Fruit fly (Drosophila melanogaster) whole organism, embryonic: Measurements from ENCODE around the gene CG43245.
A peak's percentile ranks its signal among the peaks of the same experiment; 100 is the strongest.

Source experiments
- Abd-B ChIP-seq: fragments of 200-800 bp; sonication (Bioruptor generic); optimal IDR thresholded peaks from 2 replicates; lab custom pipeline; 2018; ENCODE audit warnings: missing biosample characterization, mild to moderate bottlenecking, missing genetic modification characterization, moderate library complexity
- Aef1 ChIP-seq: fragments of 200-800 bp; sonication (Bioruptor generic); IDR thresholded peaks from 3 replicates; pipeline ENCODE4 v1.3.6; 2022; ENCODE audit warnings: missing biosample characterization, missing genetic modification characterization
- Asciz ChIP-seq: fragments of 200-800 bp; sonication (Bioruptor generic); optimal IDR thresholded peaks from 2 replicates; lab custom pipeline; 2017; ENCODE audit warnings: missing biosample characterization, mild to moderate bottlenecking, missing genetic modification characterization, missing genetic modification reagents
- CG10209 ChIP-seq: fragments of 200-800 bp; sonication (Bioruptor generic); optimal IDR thresholded peaks from 3 replicates; lab custom pipeline; 2017; ENCODE audit warnings: missing biosample characterization, mild to moderate bottlenecking, missing genetic modification characterization, missing genetic modification reagents
- CG10543 ChIP-seq: fragments of 200-800 bp; sonication (Bioruptor generic); optimal IDR thresholded peaks from 3 replicates; lab custom pipeline; 2017; ENCODE audit warnings: missing biosample characterization, mild to moderate bottlenecking, missing genetic modification characterization, moderate library complexity
- CG12071 ChIP-seq: fragments of 200-800 bp; sonication (Bioruptor generic); optimal IDR thresholded peaks from 3 replicates; lab custom pipeline; 2018; ENCODE audit warnings: missing biosample characterization, mild to moderate bottlenecking, missing genetic modification characterization
- CG15269 ChIP-seq: fragments of 200-800 bp; sonication (Bioruptor generic); optimal IDR thresholded peaks from 2 replicates; lab custom pipeline; 2018; ENCODE audit warnings: missing biosample characterization, mild to moderate bottlenecking, missing genetic modification characterization, moderate library complexity
- CG1647 ChIP-seq: fragments of 200-800 bp; sonication (Bioruptor generic); optimal IDR thresholded peaks from 3 replicates; lab custom pipeline; 2016; ENCODE audit warnings: missing biosample characterization, missing genetic modification characterization
- CG16779 ChIP-seq: fragments of 200-800 bp; sonication (Bioruptor generic); IDR thresholded peaks from 2 replicates; pipeline ENCODE4 v1.3.6; 2022; ENCODE audit warnings: missing biosample characterization, missing genetic modification characterization
- CG30403 ChIP-seq: fragments of 200-800 bp; sonication (Bioruptor generic); optimal IDR thresholded peaks from 3 replicates; lab custom pipeline; 2016; ENCODE audit warnings: missing biosample characterization, missing genetic modification characterization
- CG31224 ChIP-seq: fragments of 200-800 bp; sonication (Bioruptor generic); IDR thresholded peaks from 2 replicates; pipeline ENCODE4 v1.3.6; 2022; ENCODE audit warnings: missing biosample characterization, missing genetic modification characterization
- CG32532 ChIP-seq: fragments of 200-800 bp; sonication (Bioruptor generic); IDR thresholded peaks from 2 replicates; pipeline ENCODE4 v1.3.6; 2022; ENCODE audit warnings: missing biosample characterization, missing genetic modification characterization
- CG32767 ChIP-seq: fragments of 200-800 bp; sonication (Bioruptor generic); IDR thresholded peaks from 2 replicates; pipeline ENCODE4 v1.3.6; 2022; ENCODE audit warnings: missing biosample characterization, missing genetic modification characterization
- CG3407 ChIP-seq: fragments of 200-800 bp; sonication (Bioruptor generic); optimal IDR thresholded peaks from 2 replicates; lab custom pipeline; 2018; ENCODE audit warnings: missing biosample characterization, mild to moderate bottlenecking, missing genetic modification characterization
- CG34224 ChIP-seq: fragments of 200-800 bp; sonication (Bioruptor generic); IDR thresholded peaks from 3 replicates; pipeline ENCODE4 v1.3.6; 2022; ENCODE audit warnings: missing biosample characterization, missing genetic modification characterization; ENCODE audit not compliant: partially characterized antibody
- CG3726 ChIP-seq: fragments of 200-800 bp; sonication (Bioruptor generic); IDR thresholded peaks from 3 replicates; pipeline ENCODE4, ENCODE4 v1.3.6; 2022; ENCODE audit warnings: missing biosample characterization, missing genetic modification characterization
- CG4424 ChIP-seq: fragments of 200-800 bp; sonication (Bioruptor generic); optimal IDR thresholded peaks from 3 replicates; lab custom pipeline; 2016; ENCODE audit warnings: missing biosample characterization, missing genetic modification characterization
- CG4707 ChIP-seq: fragments of 200-800 bp; sonication (Bioruptor generic); optimal IDR thresholded peaks from 2 replicates; lab custom pipeline; 2018; ENCODE audit warnings: missing biosample characterization, mild to moderate bottlenecking, missing genetic modification characterization, moderate library complexity
- CG6689 ChIP-seq: fragments of 200-800 bp; sonication (Bioruptor generic); IDR thresholded peaks from 2 replicates; pipeline ENCODE4 v1.3.6; 2022; ENCODE audit warnings: missing biosample characterization, missing genetic modification characterization
- CG6854 ChIP-seq: fragments of 200-800 bp; sonication (Bioruptor generic); optimal IDR thresholded peaks from 3 replicates; lab custom pipeline; 2017; ENCODE audit warnings: missing biosample characterization, mild to moderate bottlenecking, missing genetic modification characterization
- CG7556 ChIP-seq: fragments of 200-800 bp; sonication (Bioruptor generic); optimal IDR thresholded peaks from 2 replicates; lab custom pipeline; 2017; ENCODE audit warnings: missing biosample characterization, mild to moderate bottlenecking, missing genetic modification characterization
- CG8944 ChIP-seq: fragments of 200-800 bp; sonication (Bioruptor generic); optimal IDR thresholded peaks from 3 replicates; lab custom pipeline; 2016; ENCODE audit warnings: missing biosample characterization, missing genetic modification characterization
- D19B ChIP-seq: fragments of 200-800 bp; sonication (Bioruptor generic); optimal IDR thresholded peaks from 2 replicates; lab custom pipeline; 2017; ENCODE audit warnings: missing biosample characterization, mild to moderate bottlenecking, missing genetic modification characterization
- Dbx ChIP-seq: fragments of 200-800 bp; sonication (Bioruptor generic); IDR thresholded peaks from 3 replicates; pipeline ENCODE4 v1.3.6; 2022; ENCODE audit warnings: missing biosample characterization, missing genetic modification characterization
- Ets65A ChIP-seq: fragments of 200-800 bp; sonication (Bioruptor generic); peaks from one replicate; lab custom pipeline; 2016; ENCODE audit warnings: missing biosample characterization, missing genetic modification characterization
- Fer1 ChIP-seq: fragments of 200-800 bp; sonication (Bioruptor generic); optimal IDR thresholded peaks from 2 replicates; lab custom pipeline; 2017; ENCODE audit warnings: missing biosample characterization, mild to moderate bottlenecking, missing genetic modification characterization
- Fer3 ChIP-seq: fragments of 200-800 bp; sonication (Bioruptor generic); optimal IDR thresholded peaks from 2 replicates; lab custom pipeline; 2018; ENCODE audit warnings: missing biosample characterization, mild to moderate bottlenecking, missing genetic modification characterization, moderate library complexity
- GATAe ChIP-seq: fragments of 200-800 bp; sonication (Bioruptor generic); conservative IDR thresholded peaks from 2 replicates; pipeline ENCODE4 v1.3.6; 2022; ENCODE audit warnings: missing biosample characterization, missing genetic modification characterization
- Hand ChIP-seq: fragments of 200-800 bp; sonication (Bioruptor generic); optimal IDR thresholded peaks from 2 replicates; lab custom pipeline; 2017; ENCODE audit warnings: mild to moderate bottlenecking, missing biosample characterization, missing genetic modification reagents, missing genetic modification characterization
- Hr78 ChIP-seq, 2 experiments: fragments of 200-800 bp in 1 of 2; fragments of >200 bp in 1 of 2; sonication (Bioruptor generic) in 1 of 2; optimal IDR thresholded peaks; 2 replicates each; lab custom pipeline; 2017 to 2019; ENCODE audit warnings: missing biosample characterization in 2 of 2, missing genetic modification characterization in 2 of 2, mild to moderate bottlenecking in 1 of 2, moderate library complexity in 1 of 2
- Med ChIP-seq: fragments of 200-800 bp; sonication (Bioruptor generic); peaks from one replicate; lab custom pipeline; 2016; ENCODE audit warnings: missing biosample characterization, missing genetic modification characterization, mild to moderate bottlenecking, inconsistent platforms, moderate library complexity
- Meics ChIP-seq: fragments of 200-800 bp; sonication (Bioruptor generic); optimal IDR thresholded peaks from 2 replicates; lab custom pipeline; 2017; ENCODE audit warnings: missing biosample characterization, mild to moderate bottlenecking, missing genetic modification characterization
- Rfx ChIP-seq: fragments of 200-800 bp; sonication (Bioruptor generic); IDR thresholded peaks from 2 replicates; pipeline ENCODE4 v1.3.6; 2022; ENCODE audit warnings: missing biosample characterization, missing genetic modification characterization
- Sox102F ChIP-seq: fragments of 200-800 bp; sonication (Bioruptor generic); optimal IDR thresholded peaks from 2 replicates; lab custom pipeline; 2018; ENCODE audit warnings: missing biosample characterization, mild to moderate bottlenecking, missing genetic modification characterization, moderate library complexity
- Sry-β ChIP-seq: fragments of 200-800 bp; sonication (Bioruptor generic); optimal IDR thresholded peaks from 2 replicates; lab custom pipeline; 2018; ENCODE audit warnings: missing biosample characterization, mild to moderate bottlenecking, missing genetic modification characterization, moderate library complexity
- Xbp1 ChIP-seq: fragments of 200-800 bp; sonication (Bioruptor generic); optimal IDR thresholded peaks from 3 replicates; lab custom pipeline; 2016; ENCODE audit warnings: missing biosample characterization, mild to moderate bottlenecking, missing genetic modification characterization
- chinmo ChIP-seq: fragments of 200-800 bp; sonication (Bioruptor generic); IDR thresholded peaks from 4 replicates; pipeline ENCODE4 v1.3.6; 2022; ENCODE audit warnings: missing biosample characterization, missing genetic modification characterization; ENCODE audit not compliant: partially characterized antibody
- gem ChIP-seq: fragments of 200-800 bp; sonication (Bioruptor generic); optimal IDR thresholded peaks from 2 replicates; lab custom pipeline; 2019; ENCODE audit warnings: missing biosample characterization, mild to moderate bottlenecking, missing genetic modification characterization, moderate library complexity
- gsb ChIP-seq: fragments of 200-800 bp; sonication (Bioruptor generic); IDR thresholded peaks from 2 replicates; pipeline ENCODE4 v1.3.6; 2022; ENCODE audit warnings: missing biosample characterization, missing genetic modification characterization
- hkb ChIP-seq, 2 experiments: fragments of 200-800 bp in 1 of 2; fragments of >200 bp in 1 of 2; sonication (Bioruptor generic) in 1 of 2; IDR thresholded peaks in 1 of 2; optimal IDR thresholded peaks in 1 of 2; 2 replicates each; pipeline versions ENCODE4 v1.3.6 to Lab custom; 2017 to 2022; ENCODE audit warnings: missing biosample characterization in 1 of 2, missing genetic modification characterization in 1 of 2
- lov ChIP-seq, 2 experiments: fragments of 200-800 bp in 1 of 2; fragments of >200 bp in 1 of 2; sonication (Bioruptor generic) in 1 of 2; IDR thresholded peaks in 1 of 2; optimal IDR thresholded peaks in 1 of 2; 2 replicates in 1 of 2; 3 replicates in 1 of 2; pipeline versions ENCODE4 v1.3.6 to Lab custom; 2017 to 2022; ENCODE audit warnings: missing biosample characterization in 1 of 2, missing genetic modification characterization in 1 of 2
- mirr ChIP-seq: fragments of 200-800 bp; sonication (Bioruptor generic); optimal IDR thresholded peaks from 3 replicates; lab custom pipeline; 2018; ENCODE audit warnings: missing biosample characterization, mild to moderate bottlenecking, missing genetic modification characterization
- run ChIP-seq: fragments of 200-800 bp; sonication (Bioruptor generic); optimal IDR thresholded peaks from 3 replicates; lab custom pipeline; 2018; ENCODE audit warnings: missing biosample characterization, mild to moderate bottlenecking, missing genetic modification characterization
- sim ChIP-seq: fragments of 200-800 bp; sonication (Bioruptor generic); IDR thresholded peaks from 2 replicates; pipeline ENCODE4 v1.3.6; 2022; ENCODE audit warnings: missing biosample characterization, missing genetic modification characterization
- slbo ChIP-seq: fragments of 200-800 bp; sonication (Bioruptor generic); IDR thresholded peaks from 2 replicates; pipeline ENCODE4 v1.3.6; 2022; ENCODE audit warnings: missing biosample characterization, missing genetic modification characterization
- sr ChIP-seq: fragments of 200-800 bp; sonication (Bioruptor generic); IDR thresholded peaks from 3 replicates; pipeline ENCODE4 v1.3.6; 2022; ENCODE audit warnings: missing biosample characterization, missing genetic modification characterization
- zfh1 ChIP-seq: fragments of 200-800 bp; sonication (Bioruptor generic); IDR thresholded peaks from 3 replicates; pipeline ENCODE4 v1.3.6; 2022; ENCODE audit warnings: missing biosample characterization, missing genetic modification characterization

The CG43245 gene

DNA sequence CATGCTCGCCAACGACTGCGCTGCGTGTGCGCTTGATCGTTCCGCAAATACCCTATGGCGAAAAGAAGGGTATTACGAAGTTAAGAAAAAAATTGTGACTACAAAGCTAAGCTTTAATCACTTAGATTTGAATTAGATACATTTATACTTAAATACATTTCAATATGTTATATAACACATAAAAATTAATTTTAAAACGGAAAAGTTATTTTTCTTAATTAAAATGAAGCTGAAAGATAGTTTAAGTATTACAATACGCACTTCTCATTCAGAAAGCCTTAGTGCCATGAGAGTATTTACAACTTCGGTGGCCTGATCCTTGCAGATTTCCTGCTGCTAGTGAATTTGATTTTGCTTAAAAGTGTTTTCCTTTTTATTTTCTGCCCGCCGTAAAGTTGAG, 31.0 kb upstream of the CG43245 start (continued):
- TF ChIP-seq Meics (GFP tag; lab: Kevin White, UChicago) (peak; percentile 41), Fer1 (GFP tag; lab: Kevin White, UChicago) (peak; percentile 12), gem (peak; percentile 46), CG12071 (GFP tag; lab: Kevin White, UChicago) (no peak), slbo (GFP tag; lab: Robert Waterston, UW) (peak; percentile 40), CG6854 (peak; percentile 25), CG15269 (tag; lab: Kevin White, UChicago) (peak; percentile 11), Hand (GFP tag; lab: Kevin White, UChicago) (peak; percentile 15), Xbp1 (GFP tag; lab: Kevin White, UChicago) (peak; percentile 6), Med (GFP tag; lab: Kevin White, UChicago) (peak; percentile 20), CG30403 (GFP tag; lab: Kevin White, UChicago) (peak; percentile 1), D19B (peak; percentile 35), Asciz (no peak), CG7556 (GFP tag; lab: Kevin White, UChicago) (peak; percentile 55), Abd-B (GFP tag; lab: Kevin White, UChicago) (peak; percentile 5)

DNA sequence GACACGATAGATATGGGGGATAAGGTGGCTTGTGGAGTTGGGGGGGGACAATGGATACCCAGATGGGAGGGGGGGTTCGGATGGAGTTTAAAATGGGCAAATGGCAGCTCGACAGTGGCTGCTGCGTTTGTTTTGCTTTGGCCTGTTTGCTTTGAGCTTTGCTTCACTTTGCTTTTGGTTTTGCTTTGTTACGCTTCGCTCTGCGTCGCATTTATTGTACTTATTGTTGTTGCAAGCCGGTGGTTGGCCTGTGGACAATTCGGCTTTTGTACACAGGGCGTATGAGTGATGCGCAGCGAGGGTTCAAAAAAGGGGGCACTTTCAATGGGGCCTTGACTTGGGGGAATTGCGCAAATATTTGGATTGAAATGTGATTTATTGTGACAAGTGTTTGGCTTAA, 30.6 kb upstream of the CG43245 start:
- TF ChIP-seq Hand (GFP tag; lab: Kevin White, UChicago) = no peak
- TF ChIP-seq CG1647 = no peak
- 0 out of 3 replicates have a peak, but pooled peaks have one; percentile 17 for TF ChIP-seq Dbx (GFP tag; lab: Robert Waterston, UW)
- TF ChIP-seq Fer3 = peak; percentile 18
- peak; percentile 11 for TF ChIP-seq Sox102F (GFP tag; lab: Kevin White, UChicago)
- 0 out of 3 replicates have a peak, but pooled peaks have one; percentile 48 for TF ChIP-seq zfh1 (GFP tag; lab: Robert Waterston, UW)
- TF ChIP-seq CG32532 = peak; percentile 44; the same call in 1 of the 2 replicates
- 0 out of 2 replicates have a peak, but pooled peaks have one; percentile 11 for TF ChIP-seq CG32767 (GFP tag; lab: Robert Waterston, UW)
- peak in 1 of 2 experiments; percentile 9 for TF ChIP-seq Hr78 (GFP tag; optimal IDR thresholded peaks at IDR 0.05; lab: Kevin White, UChicago)
- peak; percentile 15 for TF ChIP-seq CG4707 (GFP tag; lab: Kevin White, UChicago)
- peak; percentile 7 for TF ChIP-seq CG10209
- peak; percentile 20; the same call in 1 of the 2 replicates for TF ChIP-seq CG31224 (GFP tag; lab: Robert Waterston, UW)
- TF ChIP-seq CG6689 (GFP tag; lab: Robert Waterston, UW) = 0 out of 2 replicates have a peak, but pooled peaks have one; percentile 29
- peak; percentile 61; the same call in 1 of the 4 replicates for TF ChIP-seq chinmo (GFP tag; lab: Robert Waterston, UW)
- no peak for TF ChIP-seq run
- peak; percentile 44; the same call in 1 of the 2 replicates for TF ChIP-seq gsb (GFP tag; lab: Robert Waterston, UW)
- TF ChIP-seq lov (optimal IDR thresholded peaks at IDR 0.05; lab: Kevin White, UChicago) = no peak
- TF ChIP-seq lov (GFP tag; IDR thresholded peaks at IDR 0.05; lab: Robert Waterston, UW) = 0 out of 3 replicates have a peak, but pooled peaks have one; percentile 30
- TF ChIP-seq Ets65A (GFP tag; lab: Kevin White, UChicago) = peak; percentile 72
- peak; percentile 4 for TF ChIP-seq Sry-β (GFP tag; lab: Kevin White, UChicago)
- no peak for TF ChIP-seq CG34224 (GFP tag; lab: Robert Waterston, UW)
- TF ChIP-seq CG3726 = 0 out of 3 replicates have a peak, but pooled peaks have one; percentile 56
- TF ChIP-seq Asciz = peak; percentile 62
- TF ChIP-seq CG10543 (GFP tag; lab: Kevin White, UChicago) = no peak
- peak; percentile 13; the same call in 1 of the 3 replicates for TF ChIP-seq Aef1 (GFP tag; lab: Robert Waterston, UW)
- TF ChIP-seq GATAe (GFP tag; lab: Robert Waterston, UW) = no peak
- TF ChIP-seq sr (GFP tag; lab: Robert Waterston, UW) = peak; percentile 47; the same call in 1 of the 3 replicates
- TF ChIP-seq CG4424 (GFP tag; lab: Kevin White, UChicago) = no peak
- peak; percentile 24; the same call in 1 of the 2 replicates for TF ChIP-seq CG16779
- no peak for TF ChIP-seq hkb (optimal IDR thresholded peaks at IDR 0.05; lab: Kevin White, UChicago)
- 0 out of 2 replicates have a peak, but pooled peaks have one; percentile 11 for TF ChIP-seq hkb (GFP tag; IDR thresholded peaks at IDR 0.05; lab: Robert Waterston, UW)
- TF ChIP-seq CG8944 = peak; percentile 7
- no peak for TF ChIP-seq sim (GFP tag; lab: Robert Waterston, UW)
- TF ChIP-seq Rfx (GFP tag; lab: Robert Waterston, UW) = 0 out of 2 replicates have a peak, but pooled peaks have one; percentile 7
- peak; percentile 14 for TF ChIP-seq mirr (GFP tag; lab: Kevin White, UChicago)
- peak; percentile 40 for TF ChIP-seq CG3407 (GFP tag; lab: Kevin White, UChicago)
